Fruit fly (Drosophila melanogaster): Measurements from ENCODE around the gene Tektin-C.

The Tektin-C gene

dm6 chr3L:5809642-5810279, 13.4 kb upstream of the Tektin-C start:
- TF ChIP-seq EcR (GFP tag; optimal IDR thresholded peaks at IDR 0.05) (no peak), pan (optimal IDR thresholded peaks at IDR 0.05) (no peak), usp (GFP tag; optimal IDR thresholded peaks at IDR 0.05) (no peak)

DNA sequence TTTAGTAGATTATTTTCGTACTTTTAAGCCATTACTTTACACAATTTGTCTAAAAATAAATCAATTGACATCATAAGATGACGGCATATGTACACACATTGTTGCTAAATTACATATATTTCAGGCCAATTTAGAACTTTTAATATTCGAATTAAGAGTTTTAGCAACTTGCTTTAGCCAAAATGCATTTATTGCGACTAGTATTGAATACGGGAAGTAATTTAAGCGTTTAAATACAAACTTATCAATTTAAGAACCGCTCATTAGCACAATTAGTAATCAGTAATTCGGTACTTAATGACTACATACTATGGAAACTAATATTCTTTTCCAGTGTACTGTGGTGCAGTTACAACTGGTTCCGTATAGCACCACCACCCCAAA, 12.8 kb upstream of the Tektin-C start:
- TF ChIP-seq CG8478 (optimal IDR thresholded peaks at IDR 0.05) (no peak), psq (optimal IDR thresholded peaks at IDR 0.05) (no peak), Dll (optimal IDR thresholded peaks at IDR 0.05) (no peak), EcR (GFP tag; optimal IDR thresholded peaks at IDR 0.05) (no peak), pan (optimal IDR thresholded peaks at IDR 0.05) (no peak), usp (GFP tag; optimal IDR thresholded peaks at IDR 0.05) (no peak)

dm6 chr3L:5808540-5809200, 12.3 kb upstream of the Tektin-C start:
- TF ChIP-seq CG8478 (optimal IDR thresholded peaks at IDR 0.05) (no peak), pan (optimal IDR thresholded peaks at IDR 0.05) (peak; percentile 18), Dll (optimal IDR thresholded peaks at IDR 0.05) (no peak), EcR (GFP tag; optimal IDR thresholded peaks at IDR 0.05) (no peak), usp (GFP tag; optimal IDR thresholded peaks at IDR 0.05) (no peak)

- no peak for TF ChIP-seq usp (GFP tag; optimal IDR thresholded peaks at IDR 0.05)
- TF ChIP-seq EcR (GFP tag; optimal IDR thresholded peaks at IDR 0.05), result no peak
- no peak for TF ChIP-seq psq (optimal IDR thresholded peaks at IDR 0.05)
- no peak for TF ChIP-seq Dll (optimal IDR thresholded peaks at IDR 0.05)
Measured at dm6 chr3L:5808101-5808433, 11.7 kb upstream of the Tektin-C start.

dm6 chr3L:5807370-5808100, 11.2 kb upstream of the Tektin-C start:
- no peak for TF ChIP-seq pan (optimal IDR thresholded peaks at IDR 0.05)
- TF ChIP-seq usp (GFP tag; optimal IDR thresholded peaks at IDR 0.05), result no peak
- TF ChIP-seq CG8478 (optimal IDR thresholded peaks at IDR 0.05), result no peak
- TF ChIP-seq Dll (optimal IDR thresholded peaks at IDR 0.05), result no peak
- no peak for TF ChIP-seq EcR (GFP tag; optimal IDR thresholded peaks at IDR 0.05)
- TF ChIP-seq psq (optimal IDR thresholded peaks at IDR 0.05), result no peak

DNA sequence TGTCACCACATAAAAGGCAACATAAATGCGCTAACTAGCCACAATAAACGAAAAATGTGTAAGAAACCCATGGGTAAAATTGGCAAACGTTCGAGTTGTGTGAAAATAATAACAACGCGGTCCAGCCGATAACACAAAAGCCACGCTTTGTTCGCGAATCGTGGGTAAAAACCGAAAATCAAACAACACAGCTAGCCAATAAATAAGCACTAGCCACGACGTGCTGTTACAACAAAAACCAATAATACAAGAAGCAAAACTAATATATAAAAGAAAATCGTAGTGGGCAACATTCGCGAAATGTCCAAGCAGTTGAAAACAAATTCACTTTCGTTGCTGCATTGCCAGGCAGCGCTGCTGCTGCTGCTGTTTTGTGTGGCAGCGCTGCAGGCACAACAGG, 6.4 kb upstream of the Tektin-C start, which contains the start of gene CG42272:
Gene CG42272, plus strand, starts transcription at position 301 of the 400 bp plus-strand sequence.
- TF ChIP-seq pan (optimal IDR thresholded peaks at IDR 0.05) (no peak), Dll (optimal IDR thresholded peaks at IDR 0.05) (no peak), psq (optimal IDR thresholded peaks at IDR 0.05) (no peak), CG8478 (optimal IDR thresholded peaks at IDR 0.05) (no peak), EcR (GFP tag; optimal IDR thresholded peaks at IDR 0.05) (no peak), usp (GFP tag; optimal IDR thresholded peaks at IDR 0.05) (no peak)

dm6 chr3L:5802063-5802531, 5.8 kb upstream of the Tektin-C start:
- TF ChIP-seq CG8478 (optimal IDR thresholded peaks at IDR 0.05), result no peak
- TF ChIP-seq EcR (GFP tag; optimal IDR thresholded peaks at IDR 0.05), result no peak
- no peak for TF ChIP-seq usp (GFP tag; optimal IDR thresholded peaks at IDR 0.05)
- no peak for TF ChIP-seq Dll (optimal IDR thresholded peaks at IDR 0.05)
- TF ChIP-seq pan (optimal IDR thresholded peaks at IDR 0.05), result no peak
- no peak for TF ChIP-seq psq (optimal IDR thresholded peaks at IDR 0.05)

DNA sequence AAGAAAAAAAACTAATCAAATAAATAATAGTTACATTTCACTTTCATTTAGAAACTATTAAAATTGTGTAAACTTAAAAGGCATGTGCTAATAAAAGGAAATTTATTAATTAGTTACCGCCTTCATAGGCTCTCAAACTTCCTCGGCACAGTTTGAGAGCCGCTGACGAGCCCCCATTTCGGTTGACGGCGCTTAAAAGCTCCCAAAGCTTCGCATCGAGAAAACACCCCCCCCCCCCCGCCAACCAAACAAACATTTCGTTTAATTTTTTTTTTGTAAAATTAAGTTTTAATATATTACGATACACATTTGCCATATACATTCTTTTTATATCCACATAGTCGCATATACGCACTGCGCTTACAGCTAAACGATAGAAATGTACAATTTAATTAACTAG, 931 bp upstream of the Tektin-C start:
- no peak for TF ChIP-seq EcR (GFP tag; optimal IDR thresholded peaks at IDR 0.05)
- TF ChIP-seq CG8478 (optimal IDR thresholded peaks at IDR 0.05), result no peak
- TF ChIP-seq psq (optimal IDR thresholded peaks at IDR 0.05), result no peak
- TF ChIP-seq pan (optimal IDR thresholded peaks at IDR 0.05), result no peak

dm6 chr3L:5793967-5794366, 2.4 kb downstream of the Tektin-C start, which contains the start of gene Bre1:
Bre1 (minus strand) TSS chr3L:5794192.
- TF ChIP-seq Dll (optimal IDR thresholded peaks at IDR 0.05) (no peak), EcR (GFP tag; optimal IDR thresholded peaks at IDR 0.05) (no peak), CG8478 (optimal IDR thresholded peaks at IDR 0.05) (no peak)

dm6 chr3L:5789663-5790062, 6.7 kb downstream of the Tektin-C start:
- TF ChIP-seq CG8478 (optimal IDR thresholded peaks at IDR 0.05) (no peak), pan (optimal IDR thresholded peaks at IDR 0.05) (no peak), Dll (optimal IDR thresholded peaks at IDR 0.05) (no peak), EcR (GFP tag; optimal IDR thresholded peaks at IDR 0.05) (no peak), psq (optimal IDR thresholded peaks at IDR 0.05) (no peak), usp (GFP tag; optimal IDR thresholded peaks at IDR 0.05) (no peak)

dm6 chr3L:5788823-5789222, 7.5 kb downstream of the Tektin-C start:
- TF ChIP-seq EcR (GFP tag; optimal IDR thresholded peaks at IDR 0.05) (no peak), usp (GFP tag; optimal IDR thresholded peaks at IDR 0.05) (no peak), psq (optimal IDR thresholded peaks at IDR 0.05) (no peak), pan (optimal IDR thresholded peaks at IDR 0.05) (no peak), CG8478 (optimal IDR thresholded peaks at IDR 0.05) (no peak), Dll (optimal IDR thresholded peaks at IDR 0.05) (no peak)

- no peak for TF ChIP-seq CG8478 (optimal IDR thresholded peaks at IDR 0.05)
- TF ChIP-seq EcR (GFP tag; optimal IDR thresholded peaks at IDR 0.05), result no peak
- no peak for TF ChIP-seq usp (GFP tag; optimal IDR thresholded peaks at IDR 0.05)
Measured at dm6 chr3L:5787476-5787875, 8.9 kb downstream of the Tektin-C start.
